Fruit fly (Drosophila melanogaster) whole organism, wandering third instar larva: Measurements from ENCODE around the gene CG7789.

Experiments used
- Abd-B ChIP-seq: fragments of >200 bp; optimal IDR thresholded peaks from 2 replicates; lab custom pipeline; 2017; ENCODE audit warnings: missing biosample characterization, missing genetic modification characterization
- CG32264 ChIP-seq: fragments of 200-800 bp; sonication (Bioruptor generic); optimal IDR thresholded peaks from 2 replicates; lab custom pipeline; 2016; ENCODE audit warnings: missing biosample characterization, missing genetic modification characterization
- CG9705 ChIP-seq: fragments of 200-800 bp; sonication (Bioruptor generic); optimal IDR thresholded peaks from 2 replicates; lab custom pipeline; 2018; ENCODE audit warnings: missing biosample characterization, mild to moderate bottlenecking, missing genetic modification characterization
- CrebA ChIP-seq: fragments of 200-800 bp; sonication (Bioruptor generic); optimal IDR thresholded peaks from 2 replicates; lab custom pipeline; 2016; ENCODE audit warnings: missing biosample characterization, mild to moderate bottlenecking, missing genetic modification characterization, borderline replicate concordance
- Dif ChIP-seq: fragments of 200-275, 200-300 bp; sonication (Bioruptor generic); optimal IDR thresholded peaks from 2 replicates; lab custom pipeline; 2018; ENCODE audit warnings: missing biosample characterization, missing genetic modification characterization; ENCODE audit not compliant: partially characterized antibody
- GATAd ChIP-seq: sonication (Bioruptor generic); optimal IDR thresholded peaks from 2 replicates; lab custom pipeline; 2016; ENCODE audit warnings: missing biosample characterization, missing genetic modification characterization
- HLH106 ChIP-seq: fragments of 200-800 bp; optimal IDR thresholded peaks from 3 replicates; lab custom pipeline; 2019; ENCODE audit warnings: missing biosample characterization, mild to moderate bottlenecking, missing genetic modification characterization, moderate library complexity
- Hnf4 ChIP-seq: fragments of 200-800 bp; sonication (Bioruptor generic); optimal IDR thresholded peaks from 2 replicates; lab custom pipeline; 2016; ENCODE audit warnings: missing biosample characterization, mild to moderate bottlenecking, missing genetic modification characterization
- Hr78 ChIP-seq: fragments of >200 bp; optimal IDR thresholded peaks from 2 replicates; lab custom pipeline; 2017; ENCODE audit warnings: missing biosample characterization, missing genetic modification characterization
- Hr83 ChIP-seq: fragments of 200-300 bp; sonication (Bioruptor generic); optimal IDR thresholded peaks from 2 replicates; lab custom pipeline; 2016; ENCODE audit warnings: missing biosample characterization, mild to moderate bottlenecking, missing genetic modification characterization, moderate library complexity; ENCODE audit not compliant: poor library complexity, severe bottlenecking
- Jra ChIP-seq: sonication (Bioruptor generic); optimal IDR thresholded peaks from 2 replicates; lab custom pipeline; 2016; ENCODE audit warnings: missing biosample characterization, missing genetic modification characterization
- Mio ChIP-seq: sonication (Bioruptor generic); optimal IDR thresholded peaks from 2 replicates; lab custom pipeline; 2016; ENCODE audit warnings: missing biosample characterization, missing genetic modification characterization
- Myc ChIP-seq: fragments of >200 bp; optimal IDR thresholded peaks from 2 replicates; lab custom pipeline; 2017
- N ChIP-seq: fragments of >200 bp; optimal IDR thresholded peaks from 2 replicates; lab custom pipeline; 2018; ENCODE audit warnings: missing biosample characterization, missing external identifiers, missing genetic modification characterization
- Rel ChIP-seq, 2 experiments: fragments of 200-800 bp; sonication (Bioruptor generic) in 1 of 2; optimal IDR thresholded peaks; 2 replicates in 1 of 2; 3 replicates in 1 of 2; lab custom pipeline; 2016 to 2019; ENCODE audit warnings: mild to moderate bottlenecking in 2 of 2, missing biosample characterization in 2 of 2, missing genetic modification characterization in 2 of 2, moderate library complexity in 1 of 2
- Sp1 ChIP-seq: fragments of 200-800 bp; sonication (Bioruptor generic); optimal IDR thresholded peaks from 3 replicates; lab custom pipeline; 2019; ENCODE audit warnings: missing biosample characterization, mild to moderate bottlenecking, missing genetic modification characterization, moderate library complexity
- Vsx2 ChIP-seq: fragments of 200-300, 225-300 bp; sonication (Bioruptor generic); optimal IDR thresholded peaks from 2 replicates; lab custom pipeline; 2018; ENCODE audit warnings: missing biosample characterization, missing genetic modification characterization; ENCODE audit not compliant: partially characterized antibody
- br ChIP-seq: fragments of 200-800 bp; sonication (Bioruptor generic); optimal IDR thresholded peaks from 2 replicates; lab custom pipeline; 2016; ENCODE audit warnings: missing biosample characterization, missing genetic modification characterization
- brk ChIP-seq: fragments of 200-800 bp; sonication (Bioruptor generic); optimal IDR thresholded peaks from 2 replicates; lab custom pipeline; 2016; ENCODE audit warnings: missing biosample characterization, mild to moderate bottlenecking, missing genetic modification characterization
- dmrt93B ChIP-seq: fragments of 200-800 bp; sonication (Bioruptor generic); optimal IDR thresholded peaks from 2 replicates; lab custom pipeline; 2018; ENCODE audit warnings: missing biosample characterization, mild to moderate bottlenecking, missing genetic modification characterization
- dsf ChIP-seq: sonication (Bioruptor generic); optimal IDR thresholded peaks from 2 replicates; lab custom pipeline; 2016; ENCODE audit warnings: missing biosample characterization, missing genetic modification characterization, borderline replicate concordance
- ey ChIP-seq: fragments of 200-800 bp; sonication (Bioruptor generic); optimal IDR thresholded peaks from 2 replicates; lab custom pipeline; 2016; ENCODE audit warnings: missing biosample characterization, missing genetic modification characterization
- foxo ChIP-seq, 2 experiments: fragments of 200-800 bp; sonication (Bioruptor generic); optimal IDR thresholded peaks; 2 replicates in 1 of 2; 3 replicates in 1 of 2; lab custom pipeline; 2016 to 2017; ENCODE audit warnings: missing biosample characterization in 2 of 2, missing genetic modification characterization in 2 of 2
- fru ChIP-seq: fragments of 200-800 bp; sonication (Bioruptor generic); optimal IDR thresholded peaks from 3 replicates; lab custom pipeline; 2016; ENCODE audit warnings: missing biosample characterization, mild to moderate bottlenecking, missing genetic modification characterization
- h ChIP-seq: fragments of 200-800 bp; sonication (Bioruptor generic); optimal IDR thresholded peaks from 3 replicates; lab custom pipeline; 2016; ENCODE audit warnings: missing biosample characterization, mild to moderate bottlenecking, missing genetic modification characterization
- jim ChIP-seq: fragments of 175-275, 200-325 bp; sonication (Bioruptor generic); optimal IDR thresholded peaks from 2 replicates; lab custom pipeline; 2016; ENCODE audit warnings: missing biosample characterization, mild to moderate bottlenecking, missing genetic modification characterization
- pan ChIP-seq: fragments of >200 bp; optimal IDR thresholded peaks from 2 replicates; lab custom pipeline; 2017
- psq ChIP-seq: fragments of 200-800 bp; sonication (Bioruptor generic); optimal IDR thresholded peaks from 3 replicates; lab custom pipeline; 2017; ENCODE audit warnings: missing biosample characterization, mild to moderate bottlenecking, missing genetic modification characterization, moderate library complexity
- rgr ChIP-seq: fragments of 200-800 bp; sonication (Bioruptor generic); optimal IDR thresholded peaks from 3 replicates; lab custom pipeline; 2016; ENCODE audit warnings: missing biosample characterization, mild to moderate bottlenecking, missing genetic modification characterization
- sage ChIP-seq: fragments of 200-800 bp; sonication (Bioruptor generic); optimal IDR thresholded peaks from 2 replicates; lab custom pipeline; 2016; ENCODE audit warnings: missing biosample characterization, mild to moderate bottlenecking, missing genetic modification characterization
- sv ChIP-seq: fragments of 200-800 bp; sonication (Bioruptor generic); optimal IDR thresholded peaks from 3 replicates; lab custom pipeline; 2016; ENCODE audit warnings: missing biosample characterization, missing genetic modification characterization
- tai ChIP-seq: sonication (Bioruptor generic); optimal IDR thresholded peaks from 2 replicates; lab custom pipeline; 2016; ENCODE audit warnings: missing biosample characterization, missing genetic modification characterization
- usp ChIP-seq: fragments of >200 bp; optimal IDR thresholded peaks from 2 replicates; lab custom pipeline; 2017; ENCODE audit warnings: missing biosample characterization, missing genetic modification characterization
- woc ChIP-seq: sonication (Bioruptor generic); optimal IDR thresholded peaks from 2 replicates; lab custom pipeline; 2016; ENCODE audit warnings: missing biosample characterization, mild to moderate bottlenecking, missing genetic modification characterization

CG7789 gene

DNA sequence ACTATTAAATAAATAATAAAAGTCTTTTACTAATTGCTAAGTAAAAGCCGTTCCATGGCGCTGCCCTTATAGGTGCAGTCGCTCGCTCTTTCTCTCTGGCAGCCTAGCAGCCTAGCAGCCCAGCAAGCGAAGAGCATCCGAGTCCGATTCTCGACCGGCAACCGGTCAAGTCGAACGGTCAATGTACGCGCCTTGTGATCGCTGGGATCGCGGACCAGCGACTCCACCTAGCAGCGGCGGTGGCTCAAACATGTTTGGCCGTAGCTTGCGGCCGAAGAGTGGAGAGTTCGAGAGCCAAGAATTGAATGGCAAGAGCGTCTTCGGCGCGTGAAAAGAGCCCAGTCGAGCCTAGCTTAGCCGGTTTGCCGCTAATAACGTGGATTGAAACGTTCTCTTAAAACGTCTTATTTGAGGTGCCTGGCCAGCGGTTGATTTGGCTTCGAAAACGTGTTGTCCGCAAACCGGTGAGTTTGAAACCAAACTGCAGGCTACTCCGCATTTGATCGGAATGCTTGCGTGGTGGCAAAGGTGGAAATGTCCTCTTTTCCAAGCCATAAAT lies 26.3 kb downstream of the CG7789 start:
- TF ChIP-seq Rel (GFP tag; optimal IDR thresholded peaks at IDR 0.05; lab: Kevin White, UChicago) (peak; percentile 14), Rel (tag; optimal IDR thresholded peaks at IDR 0.05; lab: Kevin White, UChicago) (no peak), CG9705 (GFP tag; lab: Kevin White, UChicago) (no peak), N (no peak), sv (GFP tag; lab: Kevin White, UChicago) (no peak), h (GFP tag; lab: Kevin White, UChicago) (no peak), Vsx2 (GFP tag; lab: Kevin White, UChicago) (peak; percentile 37)

DNA sequence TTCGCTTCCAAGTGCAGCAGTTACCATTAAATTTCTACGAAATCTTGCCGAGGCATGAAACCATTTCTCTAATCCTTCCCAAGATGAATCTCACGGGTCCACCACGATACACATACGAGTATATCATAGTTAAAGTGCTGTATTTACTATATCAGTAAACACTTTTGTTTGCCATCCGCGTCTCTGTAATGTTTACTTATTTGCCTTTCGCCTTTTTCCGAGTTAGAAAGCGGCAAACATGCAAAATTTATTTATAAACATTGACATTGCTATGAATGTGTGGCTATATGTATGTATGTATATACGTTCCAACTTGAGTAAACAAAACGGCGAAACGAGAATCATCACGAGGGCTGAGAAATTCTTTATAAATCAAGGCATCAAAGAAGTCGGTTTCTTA lies 27.9 kb downstream of the CG7789 start:
- no peak for TF ChIP-seq GATAd (GFP tag; lab: Kevin White, UChicago)
- no peak for TF ChIP-seq sage (GFP tag; lab: Kevin White, UChicago)
- TF ChIP-seq Hr83 (GFP tag; lab: Kevin White, UChicago), result no peak
- TF ChIP-seq N, result no peak
- no peak for TF ChIP-seq Dif (GFP tag; lab: Kevin White, UChicago)
- TF ChIP-seq Myc (lab: Kevin White, UChicago), result no peak
- TF ChIP-seq CrebA (GFP tag; lab: Kevin White, UChicago), result no peak
- no peak for TF ChIP-seq jim
- no peak for TF ChIP-seq CG9705 (GFP tag; lab: Kevin White, UChicago)
- TF ChIP-seq Jra (GFP tag; lab: Kevin White, UChicago), result no peak
- TF ChIP-seq Hnf4, result no peak
- TF ChIP-seq dsf (GFP tag; lab: Kevin White, UChicago), result no peak
- no peak for TF ChIP-seq usp (GFP tag; lab: Kevin White, UChicago)
- no peak for TF ChIP-seq br (GFP tag; lab: Kevin White, UChicago)
- no peak for TF ChIP-seq sv (GFP tag; lab: Kevin White, UChicago)
- no peak for TF ChIP-seq dmrt93B (GFP tag; lab: Kevin White, UChicago)

DNA sequence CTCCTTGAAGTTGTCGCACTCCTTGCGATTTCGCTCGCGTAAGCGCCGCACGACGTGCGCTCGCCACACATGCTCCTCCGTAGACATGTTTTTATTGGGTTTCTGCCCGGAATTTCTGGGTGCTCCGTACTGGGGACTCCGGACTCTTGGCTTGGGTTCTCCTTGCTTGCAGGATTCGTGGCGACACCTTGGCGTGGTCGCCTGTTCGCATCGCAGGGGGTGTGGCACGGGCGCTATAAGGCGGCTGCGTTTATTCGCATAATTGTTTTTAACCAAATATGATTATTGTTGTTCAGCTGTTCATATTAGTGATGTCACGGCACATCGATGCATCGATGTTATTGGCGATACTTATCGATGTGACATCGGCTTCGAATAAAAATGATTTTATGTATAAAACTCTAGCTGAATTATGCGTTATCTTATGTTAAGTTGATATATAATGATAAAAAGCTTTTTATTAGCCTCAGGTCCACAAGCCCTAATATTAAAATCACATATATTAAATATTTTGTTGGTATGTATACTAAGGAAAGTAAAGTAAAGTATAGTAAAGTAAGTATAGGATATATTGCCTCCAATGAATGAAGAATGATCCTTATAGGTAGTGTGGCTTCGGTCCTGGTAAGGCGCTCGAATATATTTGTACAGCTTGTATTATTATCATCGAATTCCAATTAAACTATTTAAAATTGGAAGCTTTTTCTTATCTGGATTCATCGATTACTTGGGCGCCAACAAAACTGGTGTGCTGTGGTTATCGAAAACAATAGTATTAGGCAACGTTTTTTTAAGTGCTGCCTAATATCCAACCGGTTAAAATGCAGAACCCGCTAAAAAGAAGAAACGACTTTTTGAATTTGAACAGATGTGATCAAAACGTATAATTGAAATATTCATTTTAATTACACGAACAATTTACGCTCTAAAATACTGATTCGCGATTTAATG lies 32.0 kb downstream of the CG7789 start, which contains the start of gene Atg16:
Atg16 (minus strand) TSS at position 343 of the 951 bp plus-strand sequence.
- TF ChIP-seq psq (GFP tag; lab: Kevin White, UChicago), result peak; percentile 7
- TF ChIP-seq HLH106, result no peak
- TF ChIP-seq Myc (lab: Kevin White, UChicago), result no peak
- peak; percentile 1 for TF ChIP-seq br (GFP tag; lab: Kevin White, UChicago)
- no peak for TF ChIP-seq foxo (GFP tag; optimal IDR thresholded peaks at IDR 0.05; lab: Kevin White, UChicago)
- peak; percentile 17 for TF ChIP-seq brk (GFP tag; lab: Kevin White, UChicago)
- no peak for TF ChIP-seq Abd-B
- TF ChIP-seq fru, result peak; percentile 25
- peak; percentile 42 for TF ChIP-seq tai
- no peak for TF ChIP-seq Sp1
- TF ChIP-seq rgr, result peak; percentile 11
- no peak for TF ChIP-seq CG32264 (GFP tag; lab: Kevin White, UChicago)
- TF ChIP-seq Hr83 (GFP tag; lab: Kevin White, UChicago), result peak; percentile 59
- no peak for TF ChIP-seq dmrt93B (GFP tag; lab: Kevin White, UChicago)
- TF ChIP-seq Hnf4, result peak; percentile 59
- peak; percentile 25 for TF ChIP-seq Jra (GFP tag; lab: Kevin White, UChicago)
- TF ChIP-seq woc (GFP tag; lab: Kevin White, UChicago), result peak; percentile 30
- peak; percentile 2 for TF ChIP-seq ey (GFP tag; lab: Kevin White, UChicago)
- TF ChIP-seq, all 38 proteins: peak for 11

DNA sequence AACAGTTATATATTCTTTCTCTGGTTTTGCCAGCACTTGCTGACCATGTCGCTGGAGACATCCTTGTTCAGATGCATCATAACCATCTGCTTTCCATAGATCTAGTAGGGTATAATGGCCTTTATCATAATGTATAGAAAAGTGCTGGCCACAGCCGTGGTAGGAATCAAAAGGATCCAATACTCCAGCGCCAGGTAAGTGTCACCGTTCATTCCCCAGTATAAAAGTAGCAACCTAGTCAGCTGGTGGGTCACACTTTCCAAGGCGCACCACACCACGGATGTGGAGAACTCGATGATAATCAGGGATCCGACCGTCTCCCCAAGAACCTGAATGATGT lies 32.7 kb downstream of the CG7789 start, which contains the start of gene Prtl99C:
Prtl99C (plus strand) TSS at position 241 of the 340 bp plus-strand sequence.
- no peak for TF ChIP-seq psq (GFP tag; lab: Kevin White, UChicago)
- TF ChIP-seq pan (lab: Kevin White, UChicago), result no peak
- TF ChIP-seq woc (GFP tag; lab: Kevin White, UChicago), result no peak
- TF ChIP-seq CrebA (GFP tag; lab: Kevin White, UChicago), result no peak
- TF ChIP-seq dmrt93B (GFP tag; lab: Kevin White, UChicago), result no peak
- TF ChIP-seq Mio (GFP tag; lab: Kevin White, UChicago), result no peak
- TF ChIP-seq Rel (GFP tag; optimal IDR thresholded peaks at IDR 0.05; lab: Kevin White, UChicago), result no peak
- no peak for TF ChIP-seq Rel (tag; optimal IDR thresholded peaks at IDR 0.05; lab: Kevin White, UChicago)
- no peak for TF ChIP-seq usp (GFP tag; lab: Kevin White, UChicago)
- no peak for TF ChIP-seq Myc (lab: Kevin White, UChicago)
- no peak for TF ChIP-seq CG32264 (GFP tag; lab: Kevin White, UChicago)
- TF ChIP-seq CG9705 (GFP tag; lab: Kevin White, UChicago), result no peak
- TF ChIP-seq h (GFP tag; lab: Kevin White, UChicago), result no peak
- no peak for TF ChIP-seq rgr
- no peak for TF ChIP-seq HLH106
- no peak for TF ChIP-seq Jra (GFP tag; lab: Kevin White, UChicago)
- TF ChIP-seq dsf (GFP tag; lab: Kevin White, UChicago), result no peak
- no peak for TF ChIP-seq br (GFP tag; lab: Kevin White, UChicago)
- TF ChIP-seq Hr78 (GFP tag; lab: Kevin White, UChicago), result no peak
- no peak for TF ChIP-seq foxo (GFP tag; optimal IDR thresholded peaks at IDR 0.05; lab: Kevin White, UChicago)
- TF ChIP-seq Hr83 (GFP tag; lab: Kevin White, UChicago), result no peak
- TF ChIP-seq, all 38 proteins: peak for 0
